Fruit fly (Drosophila melanogaster): Measurements from ENCODE around the gene CG42585.

- no peak for TF ChIP-seq h (optimal IDR thresholded peaks at IDR 0.05)
- no peak for TF ChIP-seq psq (optimal IDR thresholded peaks at IDR 0.05)
- TF ChIP-seq insv (optimal IDR thresholded peaks at IDR 0.05): no peak
- TF ChIP-seq Myc (optimal IDR thresholded peaks at IDR 0.05): no peak
- no peak for TF ChIP-seq ttk (optimal IDR thresholded peaks at IDR 0.05)
Measured at dm6 chr2L:14713467-14713866, 26.2 kb upstream of the CG42585 start, which contains the start of gene CG34165.
